Worm (Caenorhabditis elegans) whole organism, young adult: ENCODE data around the gene T04B2.3.
A peak's percentile ranks its signal among the peaks of the same experiment; 100 is the strongest.

Experiments used
- C06A6.2 ChIP-seq: fragments of 200-800 bp; sonication (Bioruptor generic); conservative IDR thresholded peaks from 2 replicates; pipeline ENCODE4 v1.3.6; 2022; ENCODE audit warnings: missing genetic modification characterization, missing compliant biosample characterization
- D2030.7 ChIP-seq: fragments of 200-800 bp; sonication (Bioruptor generic); IDR thresholded peaks from 2 replicates; pipeline ENCODE4 v1.3.6; 2022; ENCODE audit warnings: missing genetic modification reagents, missing genetic modification characterization, missing compliant biosample characterization
- F22D6.2 ChIP-seq: sonication (generic microtip); optimal IDR thresholded peaks from 2 replicates; lab custom pipeline; 2016; ENCODE audit warnings: mild to moderate bottlenecking, missing genetic modification characterization, missing compliant biosample characterization
- F23B12.7 ChIP-seq: sonication (generic microtip); optimal IDR thresholded peaks from 2 replicates; lab custom pipeline; 2017; ENCODE audit warnings: missing genetic modification characterization, mild to moderate bottlenecking, missing compliant biosample characterization, antibody characterized with exemption, moderate library complexity; ENCODE audit not compliant: insufficient read depth
- F33H1.4 ChIP-seq: fragments of 200-800 bp; sonication (Bioruptor generic); IDR thresholded peaks from 2 replicates; pipeline ENCODE4 v1.3.6; 2022; ENCODE audit warnings: missing genetic modification reagents, missing genetic modification characterization, missing compliant biosample characterization
- F39B2.1 ChIP-seq: fragments of 200-800 bp; sonication (Bioruptor generic); IDR thresholded peaks from 2 replicates; pipeline ENCODE4 v1.3.6; 2022; ENCODE audit warnings: missing genetic modification reagents, missing genetic modification characterization, missing compliant biosample characterization
- F49E8.2 ChIP-seq: sonication (generic microtip); optimal IDR thresholded peaks from 3 replicates; lab custom pipeline; 2017; ENCODE audit warnings: missing genetic modification characterization, mild to moderate bottlenecking, missing compliant biosample characterization, antibody characterized with exemption, moderate library complexity; ENCODE audit not compliant: insufficient read depth
- F52B5.7 ChIP-seq: sonication (generic microtip); optimal IDR thresholded peaks from 2 replicates; lab custom pipeline; 2016; ENCODE audit warnings: mild to moderate bottlenecking, missing genetic modification characterization, missing compliant biosample characterization
- F55B11.4 ChIP-seq: sonication (generic microtip); optimal IDR thresholded peaks from 2 replicates; lab custom pipeline; 2016; ENCODE audit warnings: missing compliant biosample characterization, missing genetic modification characterization, borderline replicate concordance; ENCODE audit not compliant: insufficient read depth
- K12H6.12 ChIP-seq: fragments of 200-800 bp; sonication (Bioruptor generic); optimal IDR thresholded peaks from 2 replicates; lab custom pipeline; 2018; ENCODE audit warnings: mild to moderate bottlenecking, missing genetic modification characterization, missing compliant biosample characterization
- bed-2 ChIP-seq: fragments of 200-800 bp; sonication (Bioruptor generic); IDR thresholded peaks from 2 replicates; pipeline ENCODE4 v1.3.6; 2022; ENCODE audit warnings: missing genetic modification reagents, missing genetic modification characterization, missing compliant biosample characterization
- ccch-3 ChIP-seq: fragments of 200-800 bp; sonication (Bioruptor generic); optimal IDR thresholded peaks from 2 replicates; lab custom pipeline; 2018; ENCODE audit warnings: mild to moderate bottlenecking, missing genetic modification characterization, missing compliant biosample characterization
- cebp-1 ChIP-seq, 2 experiments: fragments of 200-800 bp in 1 of 2; sonication (Bioruptor generic) in 1 of 2; sonication (generic microtip) in 1 of 2; IDR thresholded peaks in 1 of 2; optimal IDR thresholded peaks in 1 of 2; 2 replicates each; pipeline versions ENCODE4 v1.3.6 to Lab custom; 2017 to 2022; ENCODE audit warnings: missing compliant biosample characterization in 2 of 2, missing genetic modification characterization in 2 of 2, mild to moderate bottlenecking in 1 of 2, missing genetic modification reagents in 1 of 2, moderate library complexity in 1 of 2
- ceh-91 ChIP-seq: fragments of 200-800 bp; sonication (Bioruptor generic); IDR thresholded peaks from 2 replicates; pipeline ENCODE4 v1.3.6; 2022; ENCODE audit warnings: missing genetic modification reagents, missing genetic modification characterization, missing compliant biosample characterization
- chd-7 ChIP-seq: sonication (generic microtip); optimal IDR thresholded peaks from 2 replicates; lab custom pipeline; 2016; ENCODE audit warnings: mild to moderate bottlenecking, missing genetic modification characterization, moderate library complexity, missing compliant biosample characterization
- dpl-1 ChIP-seq: fragments of 150-350 bp; optimal IDR thresholded peaks from 2 replicates; lab custom pipeline; 2014; ENCODE audit warnings: missing biosample characterization, missing genetic modification reagents, missing genetic modification characterization
- efl-1 ChIP-seq: fragments of 150-350 bp; optimal IDR thresholded peaks from 2 replicates; lab custom pipeline; 2014; ENCODE audit warnings: missing biosample characterization, missing genetic modification reagents, missing genetic modification characterization
- ekl-4 ChIP-seq: fragments of 200-800 bp; sonication (Bioruptor generic); IDR thresholded peaks from 2 replicates; pipeline ENCODE4 v1.3.6; 2022; ENCODE audit warnings: missing genetic modification reagents, missing genetic modification characterization, missing compliant biosample characterization
- ets-4 ChIP-seq: fragments of 200-800 bp; sonication (Bioruptor generic); optimal IDR thresholded peaks from 2 replicates; lab custom pipeline; 2018; ENCODE audit warnings: mild to moderate bottlenecking, missing genetic modification characterization, missing compliant biosample characterization
- hmg-1.2 ChIP-seq: fragments of 200-800 bp; sonication (Bioruptor generic); IDR thresholded peaks from 2 replicates; pipeline ENCODE4 v1.3.6; 2022; ENCODE audit warnings: missing genetic modification reagents, missing genetic modification characterization, missing compliant biosample characterization
- lag-1 ChIP-seq: fragments of 200-800 bp; sonication (Bioruptor generic); IDR thresholded peaks from 2 replicates; pipeline ENCODE4 v1.3.6; 2022; ENCODE audit warnings: missing genetic modification reagents, missing genetic modification characterization, missing compliant biosample characterization
- let-607 ChIP-seq, 2 experiments: fragments of 200-800 bp in 1 of 2; sonication (Bioruptor generic) in 1 of 2; sonication (generic microtip) in 1 of 2; optimal IDR thresholded peaks; 2 replicates each; lab custom pipeline; 2016 to 2018; ENCODE audit warnings: mild to moderate bottlenecking in 2 of 2, missing compliant biosample characterization in 2 of 2, missing genetic modification characterization in 2 of 2, moderate library complexity in 2 of 2, missing genotype in 1 of 2
- lin-35 ChIP-seq, 3 experiments: fragments of 150-350 bp in 2 of 3; sonication (generic microtip) in 1 of 3; optimal IDR thresholded peaks; 2 replicates each; lab custom pipeline; 2014 to 2018; ENCODE audit warnings: missing biosample characterization in 3 of 3, missing genetic modification characterization in 3 of 3, missing genetic modification reagents in 3 of 3
- lsl-1 ChIP-seq: fragments of 200-800 bp; sonication (Bioruptor generic); optimal IDR thresholded peaks from 2 replicates; lab custom pipeline; 2018; ENCODE audit warnings: mild to moderate bottlenecking, missing genetic modification characterization, moderate library complexity, missing compliant biosample characterization
- lsy-27 ChIP-seq: sonication (generic microtip); optimal IDR thresholded peaks from 2 replicates; lab custom pipeline; 2017; ENCODE audit warnings: missing genetic modification characterization, mild to moderate bottlenecking, missing compliant biosample characterization, antibody characterized with exemption, missing genotype, borderline replicate concordance; ENCODE audit not compliant: insufficient read depth
- madf-10 ChIP-seq: sonication (generic microtip); optimal IDR thresholded peaks from 2 replicates; lab custom pipeline; 2016; ENCODE audit warnings: mild to moderate bottlenecking, missing genetic modification characterization, missing compliant biosample characterization
- madf-6 ChIP-seq: fragments of 200-800 bp; sonication (Bioruptor generic); IDR thresholded peaks from 2 replicates; pipeline ENCODE4 v1.3.6; 2022; ENCODE audit warnings: missing genetic modification reagents, missing genetic modification characterization, missing compliant biosample characterization
- madf-8 ChIP-seq: fragments of 200-800 bp; sonication (Bioruptor generic); conservative IDR thresholded peaks from 2 replicates; pipeline ENCODE4 v1.3.6; 2022; ENCODE audit warnings: missing genetic modification reagents, missing genetic modification characterization, missing compliant biosample characterization
- mcd-1 ChIP-seq: fragments of 200-800 bp; sonication (Bioruptor generic); IDR thresholded peaks from 2 replicates; pipeline ENCODE4 v1.3.6; 2022; ENCODE audit warnings: missing genetic modification reagents, missing genetic modification characterization, missing compliant biosample characterization
- nfya-1 ChIP-seq: sonication (generic microtip); optimal IDR thresholded peaks from 2 replicates; lab custom pipeline; 2017; ENCODE audit warnings: antibody characterized with exemption, missing compliant biosample characterization, missing genetic modification characterization, borderline replicate concordance; ENCODE audit not compliant: insufficient read depth
- nfya-2 ChIP-seq: fragments of 200-800 bp; sonication (Bioruptor generic); IDR thresholded peaks from 2 replicates; pipeline ENCODE4 v1.3.6; 2022; ENCODE audit warnings: missing genetic modification reagents, missing genetic modification characterization, missing compliant biosample characterization
- nhr-80 ChIP-seq: sonication (generic microtip); optimal IDR thresholded peaks from 2 replicates; lab custom pipeline; 2016; ENCODE audit warnings: missing genetic modification characterization, missing compliant biosample characterization
- pbrm-1 ChIP-seq: fragments of 200-800 bp; sonication (Bioruptor generic); IDR thresholded peaks from 2 replicates; pipeline ENCODE4 v1.3.6; 2022; ENCODE audit warnings: missing genetic modification reagents, missing genetic modification characterization, missing compliant biosample characterization
- rcor-1 ChIP-seq: fragments of 200-800 bp; sonication (Bioruptor generic); IDR thresholded peaks from 2 replicates; pipeline ENCODE4 v1.3.6; 2022; ENCODE audit warnings: missing genetic modification reagents, missing genetic modification characterization, missing compliant biosample characterization
- repo-1 ChIP-seq: sonication (generic microtip); optimal IDR thresholded peaks from 2 replicates; lab custom pipeline; 2017; ENCODE audit warnings: mild to moderate bottlenecking, missing genetic modification characterization, missing compliant biosample characterization
- rpc-1 ChIP-seq, 2 experiments: fragments of 150-350 bp in 1 of 2; sonication (generic microtip) in 1 of 2; optimal IDR thresholded peaks; 2 replicates each; lab custom pipeline; 2014 to 2018; ENCODE audit warnings: missing biosample characterization in 1 of 2, missing genetic modification characterization in 1 of 2, missing genetic modification reagents in 1 of 2, missing genotype in 1 of 2
- snpc-1.1 ChIP-seq: sonication (generic microtip); optimal IDR thresholded peaks from 2 replicates; lab custom pipeline; 2017; ENCODE audit warnings: missing genetic modification characterization, mild to moderate bottlenecking, missing compliant biosample characterization, antibody characterized with exemption, moderate library complexity, missing genotype, missing genetic modification reagents; ENCODE audit not compliant: insufficient read depth
- xnd-1 ChIP-seq: sonication (generic microtip); optimal IDR thresholded peaks from 2 replicates; lab custom pipeline; 2016; ENCODE audit warnings: missing genotype, missing genetic modification reagents, missing genetic modification characterization, missing compliant biosample characterization

The T04B2.3 gene

DNA sequence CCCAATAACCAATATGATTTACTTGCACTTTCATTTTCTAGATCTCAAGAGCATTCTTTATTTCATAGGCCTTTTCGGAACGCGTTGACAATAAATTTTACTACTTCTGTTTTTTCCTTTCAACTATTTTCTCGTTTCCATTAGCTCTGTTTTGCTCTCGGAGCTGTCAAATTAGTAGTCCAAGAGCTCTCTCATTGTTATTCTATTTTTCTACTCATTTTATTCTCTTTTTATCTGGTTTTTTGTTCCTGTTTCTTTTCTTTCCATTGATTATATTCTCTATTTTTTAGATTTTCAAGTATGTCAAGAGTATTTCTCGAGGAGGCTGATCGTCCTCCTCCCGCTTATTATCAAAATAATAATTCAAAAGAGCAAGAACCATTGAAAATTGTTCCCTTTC, at the start of gene T04B2.3:
TSS of gene T04B2.3 (plus strand) at position 301 of the 400 bp plus-strand sequence.
- TF ChIP-seq hmg-1.2 (GFP tag; lab: Robert Waterston, UW), result no peak
- no peak for TF ChIP-seq pbrm-1
- no peak for TF ChIP-seq chd-7 (tag; lab: Kevin White, UChicago)
- TF ChIP-seq madf-10 (tag; lab: Kevin White, UChicago), result no peak
- no peak for TF ChIP-seq efl-1 (GFP tag; lab: Kevin White, UChicago)
- no peak for TF ChIP-seq F39B2.1 (GFP tag; lab: Robert Waterston, UW)
- no peak for TF ChIP-seq ets-4 (GFP tag; lab: Kevin White, UChicago)
- no peak for TF ChIP-seq F33H1.4 (GFP tag; lab: Robert Waterston, UW)
- no peak for TF ChIP-seq F22D6.2
- no peak for TF ChIP-seq repo-1 (tag; lab: Kevin White, UChicago)
- no peak for TF ChIP-seq snpc-1.1
- TF ChIP-seq, all 124 proteins: peak for 0

DNA sequence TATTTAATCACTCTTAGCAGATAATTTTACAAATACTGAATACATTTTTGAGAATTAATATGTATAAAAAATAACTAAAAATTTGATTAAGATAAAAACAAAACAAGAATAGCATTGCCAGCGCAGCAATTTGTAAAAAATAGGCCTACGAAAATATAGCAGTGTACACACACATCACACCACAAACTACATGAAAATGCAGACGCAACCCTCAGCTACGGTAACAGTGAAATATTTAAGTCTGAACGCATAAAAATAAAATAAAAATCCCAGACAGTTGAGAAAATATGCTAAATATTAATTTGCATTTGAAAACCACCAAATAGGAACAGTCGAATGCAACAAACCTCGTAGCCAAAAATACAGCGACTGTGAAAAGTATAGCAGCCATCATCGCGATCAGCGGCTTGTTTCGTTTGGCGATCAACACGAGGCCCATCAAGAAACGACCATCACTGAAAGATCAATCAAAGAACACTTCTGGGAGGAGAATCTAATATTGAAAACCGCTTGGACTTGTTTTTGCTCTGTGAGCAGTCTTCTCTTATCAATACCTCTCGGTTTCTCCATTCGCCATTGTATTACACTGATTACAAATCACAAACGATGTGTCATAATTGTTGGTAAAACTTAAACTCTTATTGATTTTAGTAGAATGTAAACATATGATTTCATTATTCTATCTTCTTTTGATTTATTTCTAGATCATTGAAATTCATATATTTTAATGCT, 48.6 kb upstream of the T04B2.3 start, which contains the start of gene pyp-1:
TSS of gene pyp-1 (minus strand) at position 439 of the 732 bp plus-strand sequence.
- TF ChIP-seq ccch-3 (GFP tag; lab: Kevin White, UChicago), result no peak
- 0 out of 2 replicates have a peak, but pooled peaks have one; percentile 19 for TF ChIP-seq D2030.7 (GFP tag; lab: Robert Waterston, UW)
- TF ChIP-seq nhr-80, result peak; percentile 18
- no peak for TF ChIP-seq rpc-1 (optimal IDR thresholded peaks at IDR 0.05; lab: Kevin White, UChicago)
- TF ChIP-seq rpc-1 (tag; optimal IDR thresholded peaks at IDR 0.05; lab: Kevin White, UChicago), result no peak
- TF ChIP-seq madf-8, result peak; percentile 98
- TF ChIP-seq madf-6 (GFP tag; lab: Robert Waterston, UW), result peak; percentile 98
- TF ChIP-seq F33H1.4 (GFP tag; lab: Robert Waterston, UW), result peak; percentile 46; the same call in 1 of the 2 replicates
- peak; percentile 85 for TF ChIP-seq xnd-1 (tag; lab: Kevin White, UChicago)
- no peak for TF ChIP-seq C06A6.2
- no peak for TF ChIP-seq F39B2.1 (GFP tag; lab: Robert Waterston, UW)
- TF ChIP-seq F52B5.7 (tag; lab: Kevin White, UChicago), result no peak
- TF ChIP-seq F23B12.7 (tag; lab: Kevin White, UChicago), result peak; percentile 17
- TF ChIP-seq pbrm-1, result 0 out of 2 replicates have a peak, but pooled peaks have one; percentile 10
- TF ChIP-seq bed-2, result no peak
- TF ChIP-seq nfya-2 (GFP tag; lab: Robert Waterston, UW), result no peak
- 0 out of 2 replicates have a peak, but pooled peaks have one; percentile 24 for TF ChIP-seq rcor-1 (GFP tag; lab: Robert Waterston, UW)
- TF ChIP-seq ekl-4 (GFP tag; lab: Robert Waterston, UW), result no peak
- peak in 1 of 3 experiments; percentile 31 for TF ChIP-seq lin-35 (GFP tag; optimal IDR thresholded peaks at IDR 0.05; lab: Kevin White, UChicago)
- peak; percentile 89 for TF ChIP-seq lsl-1 (GFP tag; lab: Kevin White, UChicago)
- TF ChIP-seq nfya-1 (tag; lab: Kevin White, UChicago), result no peak
- no peak for TF ChIP-seq F55B11.4 (tag; lab: Kevin White, UChicago)
- TF ChIP-seq F49E8.2 (tag; lab: Kevin White, UChicago), result peak; percentile 8
- TF ChIP-seq K12H6.12, result peak; percentile 7
- peak; percentile 50; the same call in 1 of the 2 replicates for TF ChIP-seq ceh-91 (GFP tag; lab: Robert Waterston, UW)
- peak; percentile 23 for TF ChIP-seq dpl-1 (GFP tag; lab: Kevin White, UChicago)
- TF ChIP-seq efl-1 (GFP tag; lab: Kevin White, UChicago), result peak; percentile 27
- TF ChIP-seq lag-1 (GFP tag; lab: Robert Waterston, UW), result no peak
- no peak for TF ChIP-seq cebp-1 (GFP tag; IDR thresholded peaks at IDR 0.05; lab: Robert Waterston, UW)
- TF ChIP-seq cebp-1 (tag; optimal IDR thresholded peaks at IDR 0.05; lab: Kevin White, UChicago), result peak; percentile 31
- TF ChIP-seq lsy-27, result no peak
- TF ChIP-seq mcd-1 (GFP tag; lab: Robert Waterston, UW), result 0 out of 2 replicates have a peak, but pooled peaks have one; percentile 4
- TF ChIP-seq let-607 (tag; optimal IDR thresholded peaks at IDR 0.05; lab: Kevin White, UChicago), result no peak
